Fruit fly (Drosophila melanogaster) S2 (cell line): ENCODE results near the gene CG7484.

ENCODE experiments used
- CG8478 ChIP-seq: fragments of >200 bp; optimal IDR thresholded peaks from 2 replicates; lab custom pipeline; 2018
- CTCF ChIP-seq, 2 experiments: fragments of >200 bp; optimal IDR thresholded peaks; 2 replicates each; lab custom pipeline; 2018

DNA sequence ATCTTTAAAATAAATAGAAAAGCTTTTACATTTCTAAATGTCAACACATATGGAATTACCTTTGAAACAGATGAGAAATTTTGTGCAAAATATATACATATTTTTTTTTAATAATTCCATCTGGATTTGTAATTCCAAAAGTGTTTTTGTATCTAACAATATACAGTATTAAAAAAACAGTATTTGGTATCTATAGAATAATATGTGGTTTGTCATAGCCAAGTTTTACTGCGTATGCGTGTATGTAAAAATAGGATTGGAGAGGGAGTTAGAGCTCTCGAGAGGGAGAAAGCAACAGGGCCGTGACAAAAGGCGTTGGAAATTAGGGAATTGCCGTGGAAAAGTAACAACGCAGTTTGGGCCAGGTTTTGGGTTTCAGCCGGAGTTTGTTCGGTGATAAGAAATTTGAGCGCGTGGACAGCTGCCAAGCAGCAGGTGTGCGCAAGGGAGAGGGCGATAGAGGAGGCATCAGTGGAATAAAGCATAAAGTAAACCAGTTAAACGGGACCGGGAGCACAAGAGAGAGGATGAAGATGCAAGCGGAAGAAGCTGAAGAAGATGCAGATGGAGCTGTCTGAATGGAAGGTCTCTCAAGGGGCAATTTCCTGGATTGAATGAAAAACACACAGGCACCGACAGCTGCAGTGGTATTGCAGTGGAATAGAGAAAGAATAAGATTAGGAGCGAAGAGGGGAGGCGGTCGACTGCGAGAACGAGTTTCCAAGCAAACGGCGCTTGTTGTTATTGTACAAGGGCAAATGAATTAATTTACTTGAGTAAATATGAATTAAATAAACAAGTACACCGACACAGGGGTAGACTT lies 1.3 kb upstream of the CG7484 start:
- TF ChIP-seq CG8478 (no peak), CTCF (optimal IDR thresholded peaks at IDR 0.05; lab: Kevin White, UChicago) (no peak)
